Worm (Caenorhabditis elegans) whole organism, L4 larva: ENCODE data around the gene lin-42.

Source experiments
- F44E2.7 ChIP-seq: fragments of 200-800 bp; sonication (Bioruptor generic); IDR thresholded peaks from 2 replicates; pipeline ENCODE4 v2.1.2; 2022; ENCODE audit warnings: missing genetic modification characterization, missing compliant biosample characterization
- Y105C5A.15 ChIP-seq: fragments of 200-800 bp; sonication (Bioruptor generic); IDR thresholded peaks from 2 replicates; pipeline ENCODE4 v1.3.6; 2022; ENCODE audit warnings: missing genetic modification characterization, missing compliant biosample characterization
- ZK337.2 ChIP-seq: fragments of 200-800 bp; sonication (Bioruptor generic); IDR thresholded peaks from 2 replicates; pipeline ENCODE4 v1.3.6; 2022; ENCODE audit warnings: missing genetic modification reagents, missing genetic modification characterization, missing compliant biosample characterization
- aha-1 ChIP-seq: fragments of 150-350 bp; peaks from one replicate; lab custom pipeline; 2014; ENCODE audit warnings: missing biosample characterization, missing genetic modification characterization
- aly-2 ChIP-seq: sonication (generic microtip); optimal IDR thresholded peaks from 2 replicates; lab custom pipeline; 2018; ENCODE audit warnings: missing biosample characterization, missing genetic modification characterization
- ama-1 ChIP-seq: fragments of 150-350 bp; optimal IDR thresholded peaks from 2 replicates; lab custom pipeline; 2014; ENCODE audit warnings: inconsistent platforms, mixed read lengths
- attf-4 ChIP-seq: sonication (generic microtip); optimal IDR thresholded peaks from 3 replicates; lab custom pipeline; 2017; ENCODE audit warnings: missing biosample characterization, missing genetic modification characterization
- ceh-20 ChIP-seq: fragments of 200-800 bp; sonication (Bioruptor generic); IDR thresholded peaks from 2 replicates; pipeline ENCODE4 v1.3.6; 2022; ENCODE audit warnings: missing genetic modification reagents, missing genetic modification characterization, missing compliant biosample characterization
- ceh-28 ChIP-seq: fragments of 150-350 bp; optimal IDR thresholded peaks from 2 replicates; lab custom pipeline; 2014; ENCODE audit warnings: missing biosample characterization, missing genetic modification reagents, missing genetic modification characterization
- ceh-32 ChIP-seq: sonication (generic microtip); optimal IDR thresholded peaks from 2 replicates; lab custom pipeline; 2016; ENCODE audit warnings: mild to moderate bottlenecking, missing genetic modification characterization, missing compliant biosample characterization; ENCODE audit not compliant: poor library complexity
- ceh-62 ChIP-seq: sonication (generic microtip); optimal IDR thresholded peaks from 2 replicates; lab custom pipeline; 2017; ENCODE audit warnings: missing biosample characterization, missing genetic modification characterization
- daf-16 ChIP-seq, 3 experiments: sonication (generic microtip); optimal IDR thresholded peaks; 2 replicates each; lab custom pipeline; 2016 to 2017; ENCODE audit warnings: missing genetic modification characterization in 3 of 3, missing genetic modification reagents in 3 of 3, mild to moderate bottlenecking in 2 of 3, missing compliant biosample characterization in 2 of 3, missing biosample characterization in 1 of 3, moderate library complexity in 1 of 3
- daf-8 ChIP-seq: fragments of 200-800 bp; sonication (Bioruptor generic); IDR thresholded peaks from 2 replicates; pipeline ENCODE4 v1.3.6; 2022; ENCODE audit warnings: missing genetic modification characterization, missing compliant biosample characterization
- dmd-9 ChIP-seq: fragments of 200-800 bp; sonication (Bioruptor generic); IDR thresholded peaks from 2 replicates; pipeline ENCODE4 v1.3.6; 2022; ENCODE audit warnings: missing genetic modification reagents, missing genetic modification characterization, missing compliant biosample characterization
- fkh-10 ChIP-seq: fragments of 150-350 bp; optimal IDR thresholded peaks from 2 replicates; lab custom pipeline; 2014; ENCODE audit warnings: missing biosample characterization, missing genetic modification reagents, missing genetic modification characterization
- gei-8 ChIP-seq: fragments of 200-800 bp; sonication (Bioruptor generic); optimal IDR thresholded peaks from 2 replicates; lab custom pipeline; 2018; ENCODE audit warnings: mild to moderate bottlenecking, missing genetic modification characterization, missing compliant biosample characterization
- hlh-30 ChIP-seq: sonication (generic microtip); optimal IDR thresholded peaks from 2 replicates; lab custom pipeline; 2017; ENCODE audit warnings: antibody characterized with exemption, mild to moderate bottlenecking, missing genetic modification characterization, missing compliant biosample characterization; ENCODE audit not compliant: insufficient read depth
- hmg-1.1 ChIP-seq: fragments of 200-800 bp; sonication (Bioruptor generic); IDR thresholded peaks from 2 replicates; pipeline ENCODE4 v1.3.6; 2022; ENCODE audit warnings: missing genetic modification reagents, missing genetic modification characterization, missing compliant biosample characterization
- jun-1 ChIP-seq: fragments of 150-350 bp; optimal IDR thresholded peaks from 2 replicates; lab custom pipeline; 2014; ENCODE audit warnings: missing biosample characterization, missing genetic modification reagents, missing genetic modification characterization
- lin-15B ChIP-seq: fragments of 150-350 bp; sonication (generic microtip); optimal IDR thresholded peaks from 3 replicates; lab custom pipeline; 2014; ENCODE audit warnings: missing biosample characterization, missing genetic modification characterization
- lin-29 ChIP-seq: fragments of 200-800 bp; sonication (Bioruptor generic); IDR thresholded peaks from 2 replicates; pipeline ENCODE4 v1.3.6; 2022; ENCODE audit warnings: missing genetic modification reagents, missing genetic modification characterization, missing compliant biosample characterization
- lin-38 ChIP-seq: fragments of 200-800 bp; sonication (Bioruptor generic); IDR thresholded peaks from 2 replicates; pipeline ENCODE4 v1.3.6; 2022; ENCODE audit warnings: missing genetic modification reagents, missing genetic modification characterization, missing compliant biosample characterization
- lin-39 ChIP-seq: fragments of 150-350 bp; optimal IDR thresholded peaks from 2 replicates; lab custom pipeline; 2014; ENCODE audit warnings: missing biosample characterization, missing genetic modification reagents, missing genetic modification characterization
- lir-3 ChIP-seq: sonication (generic microtip); optimal IDR thresholded peaks from 2 replicates; lab custom pipeline; 2016; ENCODE audit warnings: mild to moderate bottlenecking, missing genetic modification characterization, missing compliant biosample characterization
- madf-5 ChIP-seq, 2 experiments: fragments of 200-800 bp; sonication (Bioruptor generic); IDR thresholded peaks; 2 replicates each; pipeline ENCODE4 v1.3.6; 2022; ENCODE audit warnings: missing compliant biosample characterization in 2 of 2, missing genetic modification characterization in 2 of 2
- madf-9 ChIP-seq: fragments of 200-800 bp; sonication (Bioruptor generic); conservative IDR thresholded peaks from 2 replicates; pipeline ENCODE4 v1.3.6; 2022; ENCODE audit warnings: missing genetic modification reagents, missing genetic modification characterization, missing compliant biosample characterization
- mdl-1 ChIP-seq, 2 experiments: fragments of 150-350 bp in 1 of 2; sonication (generic microtip) in 1 of 2; optimal IDR thresholded peaks; 2 replicates each; lab custom pipeline; 2014 to 2017; ENCODE audit warnings: missing biosample characterization in 2 of 2, missing genetic modification characterization in 2 of 2
- mdt-29 ChIP-seq: fragments of 200-800 bp; sonication (Bioruptor generic); IDR thresholded peaks from 2 replicates; pipeline ENCODE4 v1.3.6; 2022; ENCODE audit warnings: missing genetic modification reagents, missing genetic modification characterization, missing compliant biosample characterization
- mxl-3 ChIP-seq: fragments of 200-800 bp; sonication (Bioruptor generic); optimal IDR thresholded peaks from 2 replicates; lab custom pipeline; 2018; ENCODE audit warnings: mild to moderate bottlenecking, missing genetic modification characterization, missing compliant biosample characterization
- nhr-10 ChIP-seq: fragments of 150-350 bp; optimal IDR thresholded peaks from 2 replicates; lab custom pipeline; 2014; ENCODE audit warnings: missing biosample characterization, missing genetic modification characterization
- nhr-102 ChIP-seq: sonication (generic microtip); optimal IDR thresholded peaks from 2 replicates; lab custom pipeline; 2016; ENCODE audit warnings: mild to moderate bottlenecking, missing genetic modification characterization, moderate library complexity, missing compliant biosample characterization
- nhr-11 ChIP-seq: fragments of 150-350 bp; optimal IDR thresholded peaks from 2 replicates; lab custom pipeline; 2014; ENCODE audit warnings: missing biosample characterization, missing genetic modification characterization
- nhr-6 ChIP-seq: fragments of 150-350 bp; optimal IDR thresholded peaks from 2 replicates; lab custom pipeline; 2014; ENCODE audit warnings: missing biosample characterization, missing genetic modification characterization
- nhr-76 ChIP-seq: fragments of 150-350 bp; optimal IDR thresholded peaks from 2 replicates; lab custom pipeline; 2014; ENCODE audit warnings: missing biosample characterization, missing genetic modification characterization
- pha-4 ChIP-seq, 2 experiments: fragments of 150-350 bp in 1 of 2; fragments of 200-800 bp in 1 of 2; sonication (Bioruptor generic) in 1 of 2; IDR thresholded peaks in 1 of 2; optimal IDR thresholded peaks in 1 of 2; 2 replicates each; pipeline versions ENCODE4 v1.3.6 to Lab custom; 2014 to 2022; ENCODE audit warnings: missing genetic modification characterization in 2 of 2, missing genetic modification reagents in 2 of 2, missing biosample characterization in 1 of 2, missing compliant biosample characterization in 1 of 2
- php-3 ChIP-seq: fragments of 200-800 bp; sonication (Bioruptor generic); IDR thresholded peaks from 2 replicates; pipeline ENCODE4 v1.3.6; 2022; ENCODE audit warnings: missing genetic modification reagents, missing genetic modification characterization, missing compliant biosample characterization
- pqm-1 ChIP-seq: sonication (generic microtip); optimal IDR thresholded peaks from 2 replicates; lab custom pipeline; 2017; ENCODE audit warnings: missing biosample characterization, missing genetic modification characterization
- rbr-2 ChIP-seq: sonication (generic microtip); optimal IDR thresholded peaks from 2 replicates; lab custom pipeline; 2016; ENCODE audit warnings: missing genotype, missing genetic modification characterization, missing compliant biosample characterization
- set-16 ChIP-seq: fragments of 200-800 bp; sonication (Bioruptor generic); IDR thresholded peaks from 2 replicates; pipeline ENCODE4 v1.3.6; 2022; ENCODE audit warnings: missing genetic modification reagents, missing genetic modification characterization, missing compliant biosample characterization
- skn-1 ChIP-seq: fragments of 150-350 bp; optimal IDR thresholded peaks from 2 replicates; lab custom pipeline; 2014; ENCODE audit warnings: missing biosample characterization, missing genetic modification characterization
- snpc-1.2 ChIP-seq: fragments of 200-800 bp; sonication (Bioruptor generic); IDR thresholded peaks from 2 replicates; pipeline ENCODE4 v1.3.6; 2022; ENCODE audit warnings: missing genetic modification reagents, missing genetic modification characterization, missing compliant biosample characterization
- snpc-4 ChIP-seq: fragments of 150-350 bp; optimal IDR thresholded peaks from 2 replicates; lab custom pipeline; 2014; ENCODE audit warnings: missing biosample characterization, missing genetic modification characterization
- tag-97 ChIP-seq: fragments of 200-800 bp; sonication (Bioruptor generic); IDR thresholded peaks from 2 replicates; pipeline ENCODE4 v1.3.6; 2022; ENCODE audit warnings: missing genetic modification characterization, missing compliant biosample characterization
- unc-62 ChIP-seq, 3 experiments: fragments of 150-350 bp in 1 of 3; sonication (generic microtip); optimal IDR thresholded peaks in 2 of 3; peaks in 1 of 3; 1 replicate in 1 of 3; 2 replicates in 2 of 3; lab custom pipeline; 2014 to 2017; ENCODE audit warnings: missing biosample characterization in 3 of 3, missing genetic modification characterization in 3 of 3, missing genetic modification reagents in 3 of 3, missing genotype in 1 of 3
- vab-7 ChIP-seq: fragments of 200-800 bp; sonication (Bioruptor generic); IDR thresholded peaks from 2 replicates; pipeline ENCODE4 v1.3.6; 2022; ENCODE audit warnings: missing genetic modification reagents, missing genetic modification characterization, missing compliant biosample characterization
- zag-1 ChIP-seq: fragments of 150-350 bp; optimal IDR thresholded peaks from 2 replicates; lab custom pipeline; 2014; ENCODE audit warnings: missing biosample characterization, missing genetic modification characterization
- zfp-2 ChIP-seq: sonication (generic microtip); optimal IDR thresholded peaks from 2 replicates; lab custom pipeline; 2016; ENCODE audit warnings: mild to moderate bottlenecking, missing genetic modification characterization, missing compliant biosample characterization
- zfp-3 ChIP-seq: fragments of 200-800 bp; sonication (Bioruptor generic); conservative IDR thresholded peaks from 2 replicates; pipeline ENCODE4 v1.3.6; 2022; ENCODE audit warnings: missing genetic modification reagents, missing genetic modification characterization, missing compliant biosample characterization
- zip-2 ChIP-seq: fragments of 150-350 bp; optimal IDR thresholded peaks from 2 replicates; lab custom pipeline; 2014; ENCODE audit warnings: missing biosample characterization, missing genetic modification characterization
- ztf-7 ChIP-seq: fragments of 150-350 bp; optimal IDR thresholded peaks from 2 replicates; lab custom pipeline; 2014; ENCODE audit warnings: missing biosample characterization, missing genetic modification characterization

The lin-42 gene

DNA sequence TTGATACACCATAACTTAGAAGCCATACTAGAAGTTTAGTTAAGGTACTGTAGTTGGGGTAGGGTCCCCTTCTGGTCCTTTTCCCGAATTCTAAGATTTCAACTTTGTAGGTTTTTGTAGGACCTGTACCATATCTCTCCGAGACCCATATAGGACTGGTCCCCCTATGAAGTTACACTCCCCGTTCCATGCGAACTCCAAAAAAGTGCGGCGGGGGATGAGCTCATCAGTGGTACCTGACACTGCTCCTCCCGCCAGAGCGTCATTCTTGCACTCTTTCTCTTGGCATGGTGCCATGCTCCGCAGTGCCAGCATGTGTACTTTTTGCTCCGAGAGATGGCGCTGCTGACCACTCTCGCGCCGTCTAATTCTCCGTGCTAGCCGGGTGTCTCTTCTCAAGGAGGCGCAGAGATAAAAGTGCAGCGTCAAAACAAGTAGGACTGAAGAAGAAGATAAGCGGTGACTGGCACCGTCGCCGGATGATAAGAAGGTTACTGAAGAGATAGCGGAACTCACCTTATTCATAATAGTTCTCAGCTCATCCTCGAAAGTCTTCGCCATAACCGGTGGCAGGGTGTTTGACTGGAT, 12.6 kb downstream of the lin-42 start (continued):
- TF ChIP-seq lin-39 (tag; lab: Kevin White, UChicago) (no peak), zip-2 (no peak), madf-5 (GFP tag; IDR thresholded peaks at IDR 0.05; lab: Robert Waterston, UW) (no peak), pha-4 (GFP tag; IDR thresholded peaks at IDR 0.05; lab: Robert Waterston, UW) (no peak; the same call in none of the 2 replicates), pha-4 (tag; optimal IDR thresholded peaks at IDR 0.05; lab: Kevin White, UChicago) (no peak), nhr-10 (no peak), php-3 (GFP tag; lab: Robert Waterston, UW) (no peak), nhr-11 (no peak), lin-29 (GFP tag; lab: Robert Waterston, UW) (no peak), fkh-10 (no peak), jun-1 (no peak), tag-97 (GFP tag; lab: Robert Waterston, UW) (no peak), mxl-3 (GFP tag; lab: Kevin White, UChicago) (peak; percentile 51), mdt-29 (GFP tag; lab: Robert Waterston, UW) (no peak), attf-4 (tag; lab: Kevin White, UChicago) (no peak), ceh-28 (tag; lab: Kevin White, UChicago) (no peak), madf-9 (GFP tag; lab: Robert Waterston, UW) (peak; percentile 28; the same call in 1 of the 2 replicates), aly-2 (tag; lab: Kevin White, UChicago) (no peak), skn-1 (no peak), snpc-1.2 (peak; percentile 19; the same call in 1 of the 2 replicates), rbr-2 (tag; lab: Kevin White, UChicago) (peak; percentile 26), hlh-30 (peak; percentile 33), nhr-6 (tag; lab: Kevin White, UChicago) (no peak), set-16 (GFP tag; lab: Robert Waterston, UW) (peak; percentile 77), mdl-1 (tag; optimal IDR thresholded peaks at IDR 0.05; lab: Kevin White, UChicago) (peak in 1 of 2 experiments; percentile 63), ceh-20 (GFP tag; lab: Robert Waterston, UW) (no peak), Y105C5A.15 (GFP tag; lab: Robert Waterston, UW) (no peak), ZK337.2 (no peak), ztf-7 (tag; lab: Kevin White, UChicago) (no peak), ama-1 (lab: Kevin White, UChicago) (no peak), pqm-1 (no peak), ceh-62 (no peak), daf-16 (GFP tag; optimal IDR thresholded peaks at IDR 0.05; lab: Kevin White, UChicago) (peak in 1 of 2 experiments; percentile 46), daf-16 (tag; optimal IDR thresholded peaks at IDR 0.05; lab: Kevin White, UChicago) (peak; percentile 75), lir-3 (no peak), nhr-76 (tag; lab: Kevin White, UChicago) (no peak), zag-1 (tag; lab: Kevin White, UChicago) (no peak), vab-7 (GFP tag; lab: Robert Waterston, UW) (0 out of 2 replicates have a peak, but pooled peaks have one; percentile 17), unc-62 (GFP tag; optimal IDR thresholded peaks at IDR 0.05 in 1 of 2; lab: Kevin White, UChicago) (peak in 1 of 2 experiments; percentile 1), unc-62 (tag; optimal IDR thresholded peaks at IDR 0.05; lab: Kevin White, UChicago) (no peak), F44E2.7 (no peak), gei-8 (GFP tag; lab: Kevin White, UChicago) (no peak), nhr-102 (tag; lab: Kevin White, UChicago) (peak; percentile 34), hmg-1.1 (GFP tag; lab: Robert Waterston, UW) (peak; percentile 38; the same call in 1 of the 2 replicates), zfp-2 (tag; lab: Kevin White, UChicago) (no peak), lin-15B (tag; lab: Kevin White, UChicago) (no peak), dmd-9 (no peak), lin-38 (GFP tag; lab: Robert Waterston, UW) (no peak), zfp-3 (GFP tag; lab: Robert Waterston, UW) (no peak), ceh-32 (tag; lab: Kevin White, UChicago) (no peak), aha-1 (peak; percentile 92), snpc-4 (no peak), daf-8 (GFP tag; lab: Robert Waterston, UW) (no peak)
